Fruit fly (Drosophila melanogaster) whole organism, adult: ENCODE data around the gene sisA.

ENCODE experiments used
- CG11617 ChIP-seq: fragments of 200-800 bp; sonication (Bioruptor generic); optimal IDR thresholded peaks from 2 replicates; lab custom pipeline; 2017; ENCODE audit warnings: mild to moderate bottlenecking, missing biosample characterization, missing genetic modification reagents, missing genetic modification characterization
- CG12768 ChIP-seq: fragments of 200-800 bp; sonication (Bioruptor generic); optimal IDR thresholded peaks from 2 replicates; lab custom pipeline; 2017; ENCODE audit warnings: missing biosample characterization, missing genetic modification characterization, mild to moderate bottlenecking, moderate library complexity, missing genetic modification reagents
- CG14711 ChIP-seq: fragments of 200-800 bp; sonication (Bioruptor generic); optimal IDR thresholded peaks from 2 replicates; lab custom pipeline; 2018; ENCODE audit warnings: missing biosample characterization, mild to moderate bottlenecking, missing genetic modification characterization, moderate library complexity
- CG1620 ChIP-seq: fragments of 200-800 bp; sonication (Bioruptor generic); optimal IDR thresholded peaks from 2 replicates; lab custom pipeline; 2016; ENCODE audit warnings: missing biosample characterization, missing genetic modification characterization
- CG33017 ChIP-seq: fragments of 200-800 bp; sonication (Bioruptor generic); optimal IDR thresholded peaks from 2 replicates; lab custom pipeline; 2018; ENCODE audit warnings: missing biosample characterization, mild to moderate bottlenecking, missing genetic modification characterization, moderate library complexity
- CG5204 ChIP-seq: fragments of 200-800 bp; sonication (Bioruptor generic); optimal IDR thresholded peaks from 2 replicates; lab custom pipeline; 2016; ENCODE audit warnings: missing biosample characterization, missing genetic modification characterization
- CG7045 ChIP-seq: fragments of 200-800 bp; sonication (Bioruptor generic); optimal IDR thresholded peaks from 2 replicates; lab custom pipeline; 2017; ENCODE audit warnings: missing biosample characterization, mild to moderate bottlenecking, missing genetic modification characterization
- CG7101 ChIP-seq: fragments of 200-800 bp; sonication (Bioruptor generic); optimal IDR thresholded peaks from 2 replicates; lab custom pipeline; 2018; ENCODE audit warnings: missing biosample characterization, mild to moderate bottlenecking, missing genetic modification characterization, moderate library complexity
- Clk ChIP-seq: fragments of 200-800 bp; sonication (Bioruptor generic); optimal IDR thresholded peaks from 2 replicates; lab custom pipeline; 2017; ENCODE audit warnings: missing biosample characterization, missing genetic modification characterization
- Crg-1 ChIP-seq: fragments of 200-800 bp; sonication (Bioruptor generic); optimal IDR thresholded peaks from 2 replicates; lab custom pipeline; 2016; ENCODE audit warnings: missing biosample characterization, missing genetic modification characterization
- Hr96 ChIP-seq: fragments of 200-800 bp; sonication (Bioruptor generic); optimal IDR thresholded peaks from 2 replicates; lab custom pipeline; 2016; ENCODE audit warnings: missing biosample characterization, missing genetic modification characterization
- Mnt ChIP-seq: fragments of 200-800 bp; sonication (Bioruptor generic); optimal IDR thresholded peaks from 2 replicates; lab custom pipeline; 2016; ENCODE audit warnings: missing biosample characterization, mild to moderate bottlenecking, missing genetic modification characterization
- bab1 ChIP-seq: fragments of 200-800 bp; sonication (Bioruptor generic); optimal IDR thresholded peaks from 3 replicates; lab custom pipeline; 2019; ENCODE audit warnings: missing biosample characterization, mild to moderate bottlenecking, missing genetic modification characterization, moderate library complexity
- cic ChIP-seq: fragments of 200-800 bp; sonication (Bioruptor generic); optimal IDR thresholded peaks from 2 replicates; lab custom pipeline; 2017; ENCODE audit warnings: missing biosample characterization, mild to moderate bottlenecking, missing genetic modification characterization, moderate library complexity
- cnc ChIP-seq, 2 experiments: fragments of >200 bp; optimal IDR thresholded peaks; 2 replicates each; lab custom pipeline; 2017
- kay ChIP-seq: fragments of 200-800 bp; sonication (Bioruptor generic); peaks from one replicate; lab custom pipeline; 2016; ENCODE audit warnings: missing biosample characterization, missing genetic modification characterization, borderline replicate concordance
- ovo ChIP-seq: fragments of 200-800 bp; sonication (Bioruptor generic); optimal IDR thresholded peaks from 2 replicates; lab custom pipeline; 2016; ENCODE audit warnings: missing biosample characterization, missing genetic modification characterization
- pad ChIP-seq: fragments of 200-800 bp; sonication (Bioruptor generic); optimal IDR thresholded peaks from 3 replicates; lab custom pipeline; 2017; ENCODE audit warnings: missing biosample characterization, missing genetic modification characterization, mild to moderate bottlenecking, moderate library complexity, missing genetic modification reagents
- tj ChIP-seq: fragments of 200-800 bp; sonication (Bioruptor generic); optimal IDR thresholded peaks from 3 replicates; lab custom pipeline; 2017; ENCODE audit warnings: missing biosample characterization, mild to moderate bottlenecking, missing genetic modification characterization, moderate library complexity
- toe ChIP-seq: fragments of 200-800 bp; sonication (Bioruptor generic); optimal IDR thresholded peaks from 2 replicates; lab custom pipeline; 2016; ENCODE audit warnings: missing biosample characterization, missing genetic modification characterization

The sisA gene

DNA sequence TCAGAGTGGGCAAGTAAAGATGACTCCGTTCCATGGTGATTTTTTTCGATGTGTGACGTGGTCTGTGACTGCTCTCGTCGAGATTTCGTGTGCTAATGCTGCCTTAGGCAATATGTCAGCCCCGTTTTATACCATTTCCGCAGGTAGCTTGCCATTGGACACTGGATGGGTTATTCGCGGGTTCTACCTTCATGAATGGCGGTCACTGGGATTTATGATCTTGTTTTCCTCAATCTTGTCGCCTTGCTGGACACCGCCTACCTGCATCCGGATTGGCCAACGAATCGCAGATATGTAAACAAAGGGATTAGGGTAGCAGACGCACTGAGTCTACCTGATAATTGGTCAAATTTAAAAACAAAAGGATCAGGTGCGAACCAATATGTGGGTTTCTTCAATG is at the start of gene sisA:
Gene sisA, minus strand, starts transcription at position 101 of the 400 bp plus-strand sequence.
- no peak for TF ChIP-seq CG5204
- TF ChIP-seq CG14711 (tag; lab: Kevin White, UChicago), result no peak
- TF ChIP-seq Clk (GFP tag; lab: Kevin White, UChicago), result no peak
- TF ChIP-seq kay (GFP tag; lab: Kevin White, UChicago), result no peak
- no peak for TF ChIP-seq cnc (optimal IDR thresholded peaks at IDR 0.05; lab: Kevin White, UChicago)
- TF ChIP-seq ovo (GFP tag; lab: Kevin White, UChicago), result no peak
- TF ChIP-seq Hr96 (GFP tag; lab: Kevin White, UChicago), result no peak
- TF ChIP-seq Crg-1 (GFP tag; lab: Kevin White, UChicago), result no peak
- no peak for TF ChIP-seq CG11617 (GFP tag; lab: Kevin White, UChicago)
- TF ChIP-seq bab1 (GFP tag; lab: Kevin White, UChicago), result no peak
- TF ChIP-seq cic (GFP tag; lab: Kevin White, UChicago), result no peak
- no peak for TF ChIP-seq CG7101
- no peak for TF ChIP-seq Mnt (GFP tag; lab: Kevin White, UChicago)
- no peak for TF ChIP-seq CG7045 (GFP tag; lab: Kevin White, UChicago)
- no peak for TF ChIP-seq tj
- TF ChIP-seq CG1620 (GFP tag; lab: Kevin White, UChicago), result no peak
- no peak for TF ChIP-seq toe (GFP tag; lab: Kevin White, UChicago)
- no peak for TF ChIP-seq CG12768 (GFP tag; lab: Kevin White, UChicago)
- no peak for TF ChIP-seq CG33017 (tag; lab: Kevin White, UChicago)

dm6 chrX:11371613-11372012 is 49.5 kb upstream of the sisA start:
- TF ChIP-seq tj, result no peak
- no peak for TF ChIP-seq CG12768 (GFP tag; lab: Kevin White, UChicago)
- TF ChIP-seq Mnt (GFP tag; lab: Kevin White, UChicago), result no peak
- TF ChIP-seq CG33017 (tag; lab: Kevin White, UChicago), result no peak
- no peak for TF ChIP-seq Hr96 (GFP tag; lab: Kevin White, UChicago)
- no peak for TF ChIP-seq Clk (GFP tag; lab: Kevin White, UChicago)
- TF ChIP-seq CG7101, result no peak
- no peak for TF ChIP-seq cic (GFP tag; lab: Kevin White, UChicago)
- TF ChIP-seq CG14711 (tag; lab: Kevin White, UChicago), result no peak
- TF ChIP-seq CG1620 (GFP tag; lab: Kevin White, UChicago), result no peak
- no peak for TF ChIP-seq cnc (optimal IDR thresholded peaks at IDR 0.05; lab: Kevin White, UChicago)
- no peak for TF ChIP-seq CG7045 (GFP tag; lab: Kevin White, UChicago)
- no peak for TF ChIP-seq pad
- TF ChIP-seq ovo (GFP tag; lab: Kevin White, UChicago), result no peak

DNA sequence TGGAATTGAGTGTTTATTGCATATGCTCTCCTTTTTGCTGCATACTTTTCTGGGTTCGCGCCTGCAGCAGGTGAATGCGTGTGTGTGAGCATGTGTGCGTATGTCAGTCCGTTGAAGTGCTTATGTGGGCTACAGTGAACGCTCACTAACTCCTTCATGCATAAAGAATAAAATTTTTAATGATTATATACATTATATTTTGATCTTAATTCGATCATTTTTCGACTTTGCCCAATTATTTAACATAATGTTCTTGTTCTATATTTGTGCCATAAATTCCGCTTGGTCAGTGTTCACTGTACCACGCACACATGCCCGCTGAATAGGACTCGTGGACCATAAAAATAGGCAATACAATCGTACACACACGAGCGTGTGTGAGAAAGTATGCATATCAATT is 48.6 kb upstream of the sisA start:
- TF ChIP-seq ovo (GFP tag; lab: Kevin White, UChicago), result no peak
- no peak for TF ChIP-seq bab1 (GFP tag; lab: Kevin White, UChicago)
- no peak for TF ChIP-seq tj
- no peak for TF ChIP-seq Mnt (GFP tag; lab: Kevin White, UChicago)
- TF ChIP-seq pad, result no peak
- no peak for TF ChIP-seq CG12768 (GFP tag; lab: Kevin White, UChicago)
- TF ChIP-seq CG33017 (tag; lab: Kevin White, UChicago), result peak; percentile 33
- TF ChIP-seq CG7045 (GFP tag; lab: Kevin White, UChicago), result peak; percentile 22
- no peak for TF ChIP-seq CG11617 (GFP tag; lab: Kevin White, UChicago)
- no peak for TF ChIP-seq cnc (optimal IDR thresholded peaks at IDR 0.05; lab: Kevin White, UChicago)
- TF ChIP-seq kay (GFP tag; lab: Kevin White, UChicago), result no peak
- no peak for TF ChIP-seq CG5204
- no peak for TF ChIP-seq Crg-1 (GFP tag; lab: Kevin White, UChicago)
- TF ChIP-seq Hr96 (GFP tag; lab: Kevin White, UChicago), result no peak
- no peak for TF ChIP-seq CG14711 (tag; lab: Kevin White, UChicago)
- TF ChIP-seq CG7101, result peak; percentile 11

DNA sequence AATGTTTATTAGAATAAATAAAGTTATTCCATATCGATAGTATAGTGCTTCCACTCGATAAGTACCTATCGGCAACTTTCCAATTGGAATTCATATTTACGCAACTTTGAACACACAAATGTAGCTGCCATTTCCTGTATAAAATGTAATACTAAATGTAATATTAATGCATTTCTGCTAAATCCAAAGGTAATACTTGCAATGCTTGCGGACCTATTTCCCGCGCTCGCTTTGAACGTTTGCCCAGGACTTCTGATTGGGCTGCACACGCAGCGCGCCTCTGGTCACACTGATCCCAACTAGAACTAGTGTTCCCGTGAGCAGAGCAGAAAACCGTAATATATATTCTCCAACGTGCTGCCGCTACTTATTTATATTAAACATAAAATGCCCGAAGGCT is 47.2 kb upstream of the sisA start, which contains the start of gene dlg1:
Gene dlg1, plus strand, starts transcription at position 292 of the 400 bp plus-strand sequence.
- TF ChIP-seq bab1 (GFP tag; lab: Kevin White, UChicago) (peak; percentile 51), toe (GFP tag; lab: Kevin White, UChicago) (no peak)

DNA sequence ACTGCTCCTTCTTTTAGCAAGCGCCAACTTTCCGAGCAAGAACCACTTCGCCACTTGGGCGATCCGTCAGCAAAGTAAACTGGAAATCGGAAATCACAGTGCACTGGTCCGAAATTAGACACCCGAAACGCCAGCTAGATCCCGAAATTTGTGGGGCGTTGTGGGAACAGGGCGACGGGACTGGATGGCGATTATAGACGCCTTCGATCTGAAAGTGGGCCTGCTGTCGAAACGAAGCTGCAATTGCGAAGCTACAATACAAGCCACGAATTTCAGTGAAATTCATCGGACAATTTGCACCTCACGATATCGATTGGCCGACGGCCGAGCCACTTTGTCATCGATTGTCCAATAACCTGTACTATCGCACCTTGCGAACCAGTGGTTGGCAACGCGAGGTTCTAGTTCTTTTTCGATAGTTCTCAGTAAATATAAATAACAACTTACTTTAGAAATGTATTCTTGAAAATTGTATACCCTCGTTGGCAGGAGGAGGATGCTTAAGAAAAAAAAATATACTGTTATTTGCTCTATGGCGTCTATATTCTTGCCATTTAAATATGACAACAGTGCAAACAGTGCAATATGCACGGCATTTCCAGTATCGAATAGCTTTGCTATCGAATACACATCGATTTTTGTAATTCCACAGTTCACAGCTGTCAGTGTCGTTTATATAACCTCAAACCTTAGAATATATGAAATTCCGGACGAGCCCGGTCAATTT is 45.8 kb upstream of the sisA start, which contains the start of the genes hop and Tim8:
Gene hop, minus strand, starts transcription at position 316 of the 727 bp plus-strand sequence.
Gene Tim8, plus strand, starts transcription at position 663 of the 727 bp plus-strand sequence.
- TF ChIP-seq cnc (optimal IDR thresholded peaks at IDR 0.05; lab: Kevin White, UChicago) (no peak), CG14711 (tag; lab: Kevin White, UChicago) (peak; percentile 49), CG7045 (GFP tag; lab: Kevin White, UChicago) (no peak), pad (peak; percentile 23), Mnt (GFP tag; lab: Kevin White, UChicago) (peak; percentile 26), CG7101 (peak; percentile 6), tj (peak; percentile 44), CG33017 (tag; lab: Kevin White, UChicago) (no peak), bab1 (GFP tag; lab: Kevin White, UChicago) (peak; percentile 19), CG12768 (GFP tag; lab: Kevin White, UChicago) (no peak), CG11617 (GFP tag; lab: Kevin White, UChicago) (peak; percentile 14)

dm6 chrX:11359081-11359481 is 36.9 kb upstream of the sisA start, which contains the start of gene Pa1:
Pa1 (plus strand) TSS chrX:11359236.
- TF ChIP-seq CG33017 (tag; lab: Kevin White, UChicago) (no peak), bab1 (GFP tag; lab: Kevin White, UChicago) (peak; percentile 81), cic (GFP tag; lab: Kevin White, UChicago) (peak; percentile 1), CG7101 (peak; percentile 43), Hr96 (GFP tag; lab: Kevin White, UChicago) (no peak), pad (peak; percentile 31), CG12768 (GFP tag; lab: Kevin White, UChicago) (no peak), Crg-1 (GFP tag; lab: Kevin White, UChicago) (peak; percentile 33), kay (GFP tag; lab: Kevin White, UChicago) (no peak), CG1620 (GFP tag; lab: Kevin White, UChicago) (peak; percentile 15), Mnt (GFP tag; lab: Kevin White, UChicago) (peak; percentile 24), CG7045 (GFP tag; lab: Kevin White, UChicago) (no peak), cnc (optimal IDR thresholded peaks at IDR 0.05; lab: Kevin White, UChicago) (no peak)
